Worm (Caenorhabditis elegans) whole organism, L3 larva: ENCODE results near the gene F59B2.8.

Experiments used
- egl-5 ChIP-seq: fragments of 150-350 bp; optimal IDR thresholded peaks from 2 replicates; lab custom pipeline; 2017; ENCODE audit warnings: missing biosample characterization, missing genetic modification reagents, missing genetic modification characterization, inconsistent platforms
- elt-3 ChIP-seq, 3 experiments: fragments of 150-350 bp in 1 of 3; sonication (generic microtip) in 2 of 3; optimal IDR thresholded peaks; 2 replicates in 2 of 3; 4 replicates in 1 of 3; lab custom pipeline; 2014 to 2017; ENCODE audit warnings: missing biosample characterization in 3 of 3, missing genetic modification characterization in 3 of 3
- snpc-4 ChIP-seq: fragments of 150-350 bp; optimal IDR thresholded peaks from 2 replicates; lab custom pipeline; 2014; ENCODE audit warnings: missing biosample characterization, missing genetic modification characterization
- unc-62 ChIP-seq: fragments of 150-350 bp; sonication (generic microtip); optimal IDR thresholded peaks from 4 replicates; lab custom pipeline; 2014; ENCODE audit warnings: missing biosample characterization, missing genetic modification reagents, missing genetic modification characterization

- TF ChIP-seq egl-5 (tag; lab: Kevin White, UChicago) (peak; percentile 18), unc-62 (GFP tag; lab: Kevin White, UChicago) (no peak), snpc-4 (tag; lab: Kevin White, UChicago) (peak; percentile 23), elt-3 (tag; optimal IDR thresholded peaks at IDR 0.05; lab: Kevin White, UChicago) (no peak)
Observed at ce11 chrIII:8981847-8982479, 28.0 kb downstream of the F59B2.8 start, which contains the start of gene pde-2.
